Worm (Caenorhabditis elegans) whole organism, L3 larva: ENCODE results near the gene F55G11.6.

Experiments used
- ama-1 ChIP-seq: fragments of 150-350 bp; optimal IDR thresholded peaks from 2 replicates; lab custom pipeline; 2018
- ceh-16 ChIP-seq: sonication (generic microtip); optimal IDR thresholded peaks from 2 replicates; lab custom pipeline; 2017; ENCODE audit warnings: missing biosample characterization, missing genetic modification characterization
- egl-27 ChIP-seq: sonication (generic microtip); optimal IDR thresholded peaks from 4 replicates; lab custom pipeline; 2017; ENCODE audit warnings: missing biosample characterization, missing genetic modification reagents, missing genetic modification characterization
- fos-1 ChIP-seq: fragments of 150-350 bp; optimal IDR thresholded peaks from 2 replicates; lab custom pipeline; 2014; ENCODE audit warnings: missing biosample characterization, missing genetic modification characterization
- lin-39 ChIP-seq: fragments of 150-350 bp; optimal IDR thresholded peaks from 2 replicates; lab custom pipeline; 2018; ENCODE audit warnings: missing biosample characterization, missing genetic modification reagents, missing genetic modification characterization
- mdl-1 ChIP-seq: fragments of 150-350 bp; optimal IDR thresholded peaks from 2 replicates; lab custom pipeline; 2014; ENCODE audit warnings: missing biosample characterization, missing genetic modification characterization
- nhr-12 ChIP-seq: fragments of 150-350 bp; optimal IDR thresholded peaks from 2 replicates; lab custom pipeline; 2014; ENCODE audit warnings: missing biosample characterization, missing genetic modification characterization
- tbx-2 ChIP-seq: sonication (generic microtip); optimal IDR thresholded peaks from 2 replicates; lab custom pipeline; 2016; ENCODE audit warnings: mild to moderate bottlenecking, missing genetic modification characterization, missing compliant biosample characterization
- unc-62 ChIP-seq: fragments of 150-350 bp; sonication (generic microtip); optimal IDR thresholded peaks from 4 replicates; lab custom pipeline; 2014; ENCODE audit warnings: missing biosample characterization, missing genetic modification reagents, missing genetic modification characterization
- ztf-4 ChIP-seq: fragments of 150-350 bp; optimal IDR thresholded peaks from 2 replicates; lab custom pipeline; 2014; ENCODE audit warnings: missing biosample characterization, missing genetic modification characterization

DNA sequence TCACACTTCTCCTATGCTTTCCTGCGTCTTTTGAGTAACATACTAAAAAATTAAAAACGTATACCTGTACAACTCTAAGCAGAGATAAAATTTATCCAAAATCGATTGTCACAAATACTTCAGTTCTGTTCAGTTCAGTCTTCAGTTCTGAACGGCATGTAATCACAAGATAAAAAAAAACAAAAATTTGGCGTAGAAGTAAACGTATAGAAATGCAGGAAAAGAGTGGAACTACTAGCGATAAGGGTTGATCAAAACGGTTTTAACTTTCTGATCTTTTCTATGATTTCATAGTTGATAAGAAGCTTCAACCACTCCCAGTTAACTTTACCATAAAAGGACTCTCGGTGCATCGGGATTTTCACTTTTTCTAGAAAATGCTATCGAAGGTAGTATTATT lies 7.2 kb downstream of the F55G11.6 start, which contains the start of gene dod-22:
- no peak for TF ChIP-seq lin-39 (tag; lab: Kevin White, UChicago)
- no peak for TF ChIP-seq unc-62
- TF ChIP-seq ceh-16 (tag; lab: Kevin White, UChicago), result no peak
- TF ChIP-seq nhr-12 (tag; lab: Kevin White, UChicago), result no peak
- TF ChIP-seq tbx-2 (tag; lab: Kevin White, UChicago), result no peak
- no peak for TF ChIP-seq ama-1 (lab: Kevin White, UChicago)
- no peak for TF ChIP-seq mdl-1
- TF ChIP-seq egl-27 (tag; lab: Kevin White, UChicago), result no peak
- no peak for TF ChIP-seq ztf-4
- no peak for TF ChIP-seq fos-1
